ENCODE assay signal across 5 worm cellular contexts in the genomic region with DNA sequence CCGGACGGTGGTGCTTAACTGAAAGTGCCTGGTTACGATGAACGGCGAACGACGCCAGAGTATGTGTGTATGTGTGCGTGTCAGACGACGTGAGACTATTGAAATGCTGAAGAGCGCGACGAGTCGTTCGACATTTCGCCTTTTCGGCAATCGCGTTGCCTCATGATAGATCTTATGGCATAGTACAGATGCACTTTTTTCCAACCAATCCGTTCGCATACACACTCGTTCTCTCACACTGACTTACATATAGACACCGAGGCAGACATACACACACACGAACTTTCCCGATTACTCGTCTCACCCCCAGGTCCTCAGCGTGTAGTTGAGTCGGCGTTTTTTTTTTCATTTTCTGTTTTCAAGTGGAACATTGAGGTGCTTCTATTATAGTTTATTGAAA.
TF ChIP-seq lines count a peak whose summit lies in the region.

No protein-coding gene starts in this region.

TF ChIP-seq in whole organism, L1 larva, 84 proteins besides CTCF, POLR2A, EP300 and RAD21 (continues in another document):
- no peak for TF ChIP-seq grh-1 (GFP tag; IDR thresholded peaks at IDR 0.05; lab: Robert Waterston, UW)
- TF ChIP-seq jun-1 (tag; optimal IDR thresholded peaks at IDR 0.05; lab: Kevin White, UChicago), result no peak
- TF ChIP-seq fkh-4 (tag; optimal IDR thresholded peaks at IDR 0.05; lab: Kevin White, UChicago; ENCODE audit: borderline replicate concordance), result no peak
- no peak for TF ChIP-seq nhr-84 (tag; optimal IDR thresholded peaks at IDR 0.05; lab: Kevin White, UChicago)
- TF ChIP-seq dpl-1 (GFP tag; optimal IDR thresholded peaks at IDR 0.05; lab: Kevin White, UChicago), result no peak
- TF ChIP-seq mdl-1 (tag; optimal IDR thresholded peaks at IDR 0.05; lab: Kevin White, UChicago), result peak in 1 of 2 experiments; percentile 6
- no peak for TF ChIP-seq ztf-4 (tag; optimal IDR thresholded peaks at IDR 0.05; lab: Kevin White, UChicago)
- no peak for TF ChIP-seq irx-1 (tag; optimal IDR thresholded peaks at IDR 0.05; lab: Kevin White, UChicago)
- TF ChIP-seq ceh-82 (tag; optimal IDR thresholded peaks at IDR 0.05; lab: Kevin White, UChicago), result no peak
- TF ChIP-seq unc-62 (GFP tag; optimal IDR thresholded peaks at IDR 0.05; lab: Kevin White, UChicago), result no peak
- TF ChIP-seq fos-1 (tag; optimal IDR thresholded peaks at IDR 0.05; lab: Kevin White, UChicago), result no peak
- no peak for TF ChIP-seq rnt-1 (tag; optimal IDR thresholded peaks at IDR 0.05; lab: Kevin White, UChicago)
- no peak for TF ChIP-seq sptf-1 (tag; optimal IDR thresholded peaks at IDR 0.05; lab: Kevin White, UChicago)
- TF ChIP-seq nhr-20 (tag; optimal IDR thresholded peaks at IDR 0.05; lab: Kevin White, UChicago), result no peak
- peak; percentile 2 for TF ChIP-seq mep-1 (tag; optimal IDR thresholded peaks at IDR 0.05; lab: Kevin White, UChicago)
- TF ChIP-seq lin-15B (tag; optimal IDR thresholded peaks at IDR 0.05; lab: Kevin White, UChicago), result no peak
- TF ChIP-seq unc-30 (tag; optimal IDR thresholded peaks at IDR 0.05; lab: Kevin White, UChicago), result no peak
- no peak for TF ChIP-seq lin-35 (GFP tag; optimal IDR thresholded peaks at IDR 0.05; lab: Kevin White, UChicago)

TF ChIP-seq in whole organism, L2 larva, 48 proteins besides CTCF, POLR2A, EP300 and RAD21 (continues in another document):
- TF ChIP-seq nhr-129 (tag; optimal IDR thresholded peaks at IDR 0.05; lab: Kevin White, UChicago) (no peak), sem-4 (tag; optimal IDR thresholded peaks at IDR 0.05; lab: Kevin White, UChicago) (peak; percentile 1), ama-1 (optimal IDR thresholded peaks at IDR 0.05; lab: Kevin White, UChicago) (no peak), skn-1 (tag; optimal IDR thresholded peaks at IDR 0.05; lab: Kevin White, UChicago) (no peak), fos-1 (tag; optimal IDR thresholded peaks at IDR 0.05; lab: Kevin White, UChicago) (peak; percentile 47), C34F6.9 (tag; optimal IDR thresholded peaks at IDR 0.05; lab: Kevin White, UChicago) (peak; percentile 3), blmp-1 (tag; optimal IDR thresholded peaks at IDR 0.05; lab: Kevin White, UChicago; ENCODE audit: insufficient read depth) (peak; percentile 42), ztf-1 (GFP tag; conservative IDR thresholded peaks at IDR 0.05; lab: Robert Waterston, UW) (no peak), F13H6.1 (tag; optimal IDR thresholded peaks at IDR 0.05; lab: Kevin White, UChicago) (peak; percentile 77), unc-62 (GFP tag; optimal IDR thresholded peaks at IDR 0.05; lab: Kevin White, UChicago) (no peak), nhr-21 (tag; optimal IDR thresholded peaks at IDR 0.05; lab: Kevin White, UChicago) (peak; percentile 71), unc-39 (tag; optimal IDR thresholded peaks at IDR 0.05; lab: Kevin White, UChicago) (no peak), mdl-1 (tag; optimal IDR thresholded peaks at IDR 0.05; lab: Kevin White, UChicago) (peak in 1 of 2 experiments; percentile 34), sma-9 (GFP tag; optimal IDR thresholded peaks at IDR 0.05; lab: Kevin White, UChicago) (peak; percentile 65), sma-9 (tag; optimal IDR thresholded peaks at IDR 0.05; lab: Kevin White, UChicago) (no peak), egl-27 (tag; optimal IDR thresholded peaks at IDR 0.05; lab: Kevin White, UChicago) (peak; percentile 34), nhr-10 (tag; optimal IDR thresholded peaks at IDR 0.05; lab: Kevin White, UChicago) (no peak), sma-3 (GFP tag; optimal IDR thresholded peaks at IDR 0.05; lab: Kevin White, UChicago) (peak; percentile 69)

TF ChIP-seq in whole organism, L3 larva, 47 proteins besides CTCF, POLR2A, EP300 and RAD21:
- TF ChIP-seq daf-12 (tag; optimal IDR thresholded peaks at IDR 0.05; lab: Kevin White, UChicago) (peak; percentile 77), nhr-43 (tag; optimal IDR thresholded peaks at IDR 0.05; lab: Kevin White, UChicago; ENCODE audit: poor library complexity, severe bottlenecking) (peak; percentile 45), nhr-25 (tag; optimal IDR thresholded peaks at IDR 0.05; lab: Kevin White, UChicago) (peak; percentile 93), nfya-1 (tag; optimal IDR thresholded peaks at IDR 0.05; lab: Kevin White, UChicago; ENCODE audit: insufficient read depth) (peak; percentile 45), pha-4 (tag; optimal IDR thresholded peaks at IDR 0.05; lab: Kevin White, UChicago) (peak; percentile 56), tbx-2 (tag; optimal IDR thresholded peaks at IDR 0.05; lab: Kevin White, UChicago) (peak; percentile 32), lin-39 (tag; optimal IDR thresholded peaks at IDR 0.05; lab: Kevin White, UChicago) (peak; percentile 34), unc-62 (GFP tag; optimal IDR thresholded peaks at IDR 0.05; lab: Kevin White, UChicago) (peak; percentile 49), fkh-10 (GFP tag; optimal IDR thresholded peaks at IDR 0.05; lab: Kevin White, UChicago) (no peak), nhr-76 (tag; optimal IDR thresholded peaks at IDR 0.05; lab: Kevin White, UChicago) (no peak), ztf-4 (tag; optimal IDR thresholded peaks at IDR 0.05; lab: Kevin White, UChicago) (no peak)

TF ChIP-seq in whole organism, L4 larva, 104 proteins besides CTCF, POLR2A, EP300 and RAD21:
- TF ChIP-seq D1046.2 (GFP tag; IDR thresholded peaks at IDR 0.05; lab: Robert Waterston, UW) (no peak), lsy-2 (tag; optimal IDR thresholded peaks at IDR 0.05; lab: Kevin White, UChicago) (peak; percentile 8 to 37), ceh-20 (GFP tag; IDR thresholded peaks at IDR 0.05; lab: Robert Waterston, UW) (peak; percentile 13; the same call in 1 of the 2 replicates), hlh-11 (tag; optimal IDR thresholded peaks at IDR 0.05; lab: Kevin White, UChicago) (peak; percentile 42), madf-5 (GFP tag; IDR thresholded peaks at IDR 0.05; lab: Robert Waterston, UW) (no peak), mep-1 (tag; optimal IDR thresholded peaks at IDR 0.05; lab: Kevin White, UChicago) (peak; percentile 52), nhr-28 (tag; optimal IDR thresholded peaks at IDR 0.05; lab: Kevin White, UChicago) (peak; percentile 55), nhr-48 (tag; optimal IDR thresholded peaks at IDR 0.05; lab: Kevin White, UChicago) (peak; percentile 14), lir-3 (tag; optimal IDR thresholded peaks at IDR 0.05; lab: Kevin White, UChicago) (no peak), mes-2 (tag; optimal IDR thresholded peaks at IDR 0.05; lab: Kevin White, UChicago; ENCODE audit: poor library complexity, severe bottlenecking) (peak; percentile 7), snpc-4 (tag; optimal IDR thresholded peaks at IDR 0.05; lab: Kevin White, UChicago) (no peak), ama-1 (optimal IDR thresholded peaks at IDR 0.05; lab: Kevin White, UChicago) (peak; percentile 1), unc-62 (GFP tag; optimal IDR thresholded peaks at IDR 0.05 in 1 of 2; lab: Kevin White, UChicago) (peak in 1 of 2 experiments; percentile 99), unc-62 (tag; optimal IDR thresholded peaks at IDR 0.05; lab: Kevin White, UChicago) (no peak), nhr-41 (GFP tag; IDR thresholded peaks at IDR 0.05; lab: Robert Waterston, UW) (no peak), nhr-10 (tag; optimal IDR thresholded peaks at IDR 0.05; lab: Kevin White, UChicago) (peak; percentile 4), mdl-1 (tag; optimal IDR thresholded peaks at IDR 0.05; lab: Kevin White, UChicago) (peak in 1 of 2 experiments; percentile 55), hlh-30 (tag; optimal IDR thresholded peaks at IDR 0.05; lab: Kevin White, UChicago; ENCODE audit: insufficient read depth) (peak; percentile 87), dmd-6 (GFP tag; IDR thresholded peaks at IDR 0.05; lab: Robert Waterston, UW) (peak; percentile 10; the same call in 1 of the 2 replicates), aha-1 (tag; lab: Kevin White, UChicago) (peak; percentile 88)

TF ChIP-seq in whole organism, young adult, 124 proteins besides CTCF, POLR2A, EP300 and RAD21:
- no peak for TF ChIP-seq pbrm-1 (GFP tag; IDR thresholded peaks at IDR 0.05; lab: Robert Waterston, UW)
- no peak for TF ChIP-seq F23B12.7 (tag; optimal IDR thresholded peaks at IDR 0.05; lab: Kevin White, UChicago; ENCODE audit: insufficient read depth)
- TF ChIP-seq attf-3 (GFP tag; conservative IDR thresholded peaks at IDR 0.05; lab: Robert Waterston, UW), result 0 out of 2 replicates have a peak, but pooled peaks have one; percentile 17
- TF ChIP-seq cebp-1 (GFP tag; IDR thresholded peaks at IDR 0.05; lab: Robert Waterston, UW), result no peak
- TF ChIP-seq cebp-1 (tag; optimal IDR thresholded peaks at IDR 0.05; lab: Kevin White, UChicago), result peak; percentile 0
- TF ChIP-seq hmg-20 (GFP tag; IDR thresholded peaks at IDR 0.05; lab: Robert Waterston, UW), result no peak
- 0 out of 2 replicates have a peak, but pooled peaks have one; percentile 17 for TF ChIP-seq madf-8 (GFP tag; conservative IDR thresholded peaks at IDR 0.05; lab: Robert Waterston, UW)
- 0 out of 2 replicates have a peak, but pooled peaks have one; percentile 14 for TF ChIP-seq F33H1.4 (GFP tag; IDR thresholded peaks at IDR 0.05; lab: Robert Waterston, UW)
- TF ChIP-seq madf-10 (tag; optimal IDR thresholded peaks at IDR 0.05; lab: Kevin White, UChicago), result no peak
- TF ChIP-seq ceh-27 (GFP tag; optimal IDR thresholded peaks at IDR 0.05; lab: Kevin White, UChicago), result peak; percentile 64
